Fruit fly (Drosophila melanogaster) whole organism, embryonic: ENCODE data around the gene CG7065.
A peak's percentile ranks its signal among the peaks of the same experiment; 100 is the strongest.

Experiments used
- Adf1 ChIP-seq: fragments of 200-800 bp; sonication (Bioruptor generic); IDR thresholded peaks from 2 replicates; pipeline ENCODE4 v1.3.6; 2022; ENCODE audit warnings: missing biosample characterization, missing genetic modification characterization
- Atf3 ChIP-seq: fragments of 200-800 bp; sonication (Bioruptor generic); optimal IDR thresholded peaks from 3 replicates; lab custom pipeline; 2016; ENCODE audit warnings: missing biosample characterization, missing genetic modification characterization
- Awh ChIP-seq: fragments of 200-800 bp; sonication (Bioruptor generic); IDR thresholded peaks from 2 replicates; pipeline ENCODE4, ENCODE4 v1.3.6; 2022; ENCODE audit warnings: missing biosample characterization, missing genetic modification characterization
- CG11560 ChIP-seq: fragments of 200-800 bp; sonication (Bioruptor generic); IDR thresholded peaks from 3 replicates; pipeline ENCODE4 v1.3.6; 2022; ENCODE audit warnings: missing biosample characterization, missing genetic modification characterization
- CG12155 ChIP-seq: fragments of 200-800 bp; sonication (Bioruptor generic); optimal IDR thresholded peaks from 3 replicates; lab custom pipeline; 2016; ENCODE audit warnings: missing biosample characterization, missing genetic modification characterization
- CG14050 ChIP-seq: fragments of 200-800 bp; sonication (Bioruptor generic); IDR thresholded peaks from 3 replicates; pipeline ENCODE4 v1.3.6; 2022; ENCODE audit warnings: missing biosample characterization, missing genetic modification characterization
- CG15011 ChIP-seq: fragments of 200-800 bp; sonication (Bioruptor generic); optimal IDR thresholded peaks from 3 replicates; lab custom pipeline; 2018; ENCODE audit warnings: missing biosample characterization, mild to moderate bottlenecking, missing genetic modification characterization
- CG15269 ChIP-seq: fragments of 200-800 bp; sonication (Bioruptor generic); optimal IDR thresholded peaks from 2 replicates; lab custom pipeline; 2018; ENCODE audit warnings: missing biosample characterization, mild to moderate bottlenecking, missing genetic modification characterization, moderate library complexity
- CG15696 ChIP-seq: fragments of 200-800 bp; sonication (Bioruptor generic); optimal IDR thresholded peaks from 2 replicates; lab custom pipeline; 2019; ENCODE audit warnings: missing biosample characterization, mild to moderate bottlenecking, missing genetic modification characterization, moderate library complexity
- CG17802 ChIP-seq: fragments of 200-800 bp; sonication (Bioruptor generic); optimal IDR thresholded peaks from 2 replicates; lab custom pipeline; 2018; ENCODE audit warnings: missing biosample characterization, mild to moderate bottlenecking, missing genetic modification characterization, moderate library complexity
- CG3065 ChIP-seq: fragments of 200-800 bp; sonication (Bioruptor generic); optimal IDR thresholded peaks from 2 replicates; lab custom pipeline; 2016; ENCODE audit warnings: missing biosample characterization, missing genetic modification characterization
- CG32772 ChIP-seq: fragments of 200-800 bp; sonication (Bioruptor generic); IDR thresholded peaks from 2 replicates; pipeline ENCODE4 v1.3.6; 2022; ENCODE audit warnings: missing biosample characterization, missing genetic modification characterization
- CG3281 ChIP-seq: fragments of 200-800 bp; sonication (Bioruptor generic); optimal IDR thresholded peaks from 3 replicates; lab custom pipeline; 2017; ENCODE audit warnings: missing biosample characterization, mild to moderate bottlenecking, missing genetic modification characterization
- CG3726 ChIP-seq: fragments of 200-800 bp; sonication (Bioruptor generic); IDR thresholded peaks from 3 replicates; pipeline ENCODE4, ENCODE4 v1.3.6; 2022; ENCODE audit warnings: missing biosample characterization, missing genetic modification characterization
- CG3838 ChIP-seq: fragments of 200-800 bp; sonication (Bioruptor generic); optimal IDR thresholded peaks from 3 replicates; lab custom pipeline; 2016; ENCODE audit warnings: missing biosample characterization, missing genetic modification characterization
- CG4707 ChIP-seq: fragments of 200-800 bp; sonication (Bioruptor generic); optimal IDR thresholded peaks from 2 replicates; lab custom pipeline; 2018; ENCODE audit warnings: missing biosample characterization, mild to moderate bottlenecking, missing genetic modification characterization, moderate library complexity
- CG5245 ChIP-seq: fragments of 200-800 bp; sonication (Bioruptor generic); optimal IDR thresholded peaks from 3 replicates; lab custom pipeline; 2016; ENCODE audit warnings: missing biosample characterization, missing genetic modification characterization
- CG6683 ChIP-seq: fragments of 200-800 bp; sonication (Bioruptor generic); optimal IDR thresholded peaks from 2 replicates; lab custom pipeline; 2017; ENCODE audit warnings: missing biosample characterization, mild to moderate bottlenecking, missing genetic modification characterization, missing genetic modification reagents
- CG7928 ChIP-seq: fragments of 200-800 bp; sonication (Bioruptor generic); optimal IDR thresholded peaks from 2 replicates; lab custom pipeline; 2017; ENCODE audit warnings: missing biosample characterization, mild to moderate bottlenecking, missing genetic modification characterization
- CG7963 ChIP-seq: fragments of 200-800 bp; sonication (Bioruptor generic); IDR thresholded peaks from 3 replicates; pipeline ENCODE4 v1.3.6; 2022; ENCODE audit warnings: missing biosample characterization, missing genetic modification characterization; ENCODE audit not compliant: partially characterized antibody
- CG7987 ChIP-seq: fragments of 200-800 bp; sonication (Bioruptor generic); optimal IDR thresholded peaks from 2 replicates; lab custom pipeline; 2018; ENCODE audit warnings: missing biosample characterization, mild to moderate bottlenecking, missing genetic modification characterization, moderate library complexity
- CG9932 ChIP-seq: fragments of 200-800 bp; sonication (Bioruptor generic); IDR thresholded peaks from 2 replicates; pipeline ENCODE4 v1.3.6; 2022; ENCODE audit warnings: missing biosample characterization, missing genetic modification characterization
- HLH54F ChIP-seq: fragments of 200-800 bp; sonication (Bioruptor generic); optimal IDR thresholded peaks from 3 replicates; lab custom pipeline; 2016; ENCODE audit warnings: missing biosample characterization, missing genetic modification characterization
- Med ChIP-seq: fragments of 200-800 bp; sonication (Bioruptor generic); peaks from one replicate; lab custom pipeline; 2016; ENCODE audit warnings: missing biosample characterization, missing genetic modification characterization, mild to moderate bottlenecking, inconsistent platforms, moderate library complexity
- Scr ChIP-seq: fragments of 200-800 bp; sonication (Bioruptor generic); IDR thresholded peaks from 2 replicates; pipeline ENCODE4 v1.3.6; 2022; ENCODE audit warnings: missing biosample characterization, missing genetic modification characterization; ENCODE audit not compliant: partially characterized antibody
- Sry-β ChIP-seq: fragments of 200-800 bp; sonication (Bioruptor generic); optimal IDR thresholded peaks from 2 replicates; lab custom pipeline; 2018; ENCODE audit warnings: missing biosample characterization, mild to moderate bottlenecking, missing genetic modification characterization, moderate library complexity
- Stat92E ChIP-seq, 3 experiments: fragments of >200 bp in 2 of 3; fragments of 200-800 bp in 1 of 3; sonication (Bioruptor generic) in 1 of 3; optimal IDR thresholded peaks; 2 replicates each; lab custom pipeline; 2017 to 2019; ENCODE audit warnings: missing biosample characterization in 3 of 3, missing genetic modification characterization in 3 of 3, mild to moderate bottlenecking in 1 of 3, moderate library complexity in 1 of 3
- Taf1 ChIP-seq: fragments of 200-800 bp; sonication (Bioruptor generic); IDR thresholded peaks from 2 replicates; pipeline ENCODE4 v1.3.6; 2022; ENCODE audit warnings: missing biosample characterization, missing genetic modification characterization
- Trl ChIP-seq, 3 experiments: fragments of >200 bp in 2 of 3; fragments of 200-800 bp in 1 of 3; sonication (Bioruptor generic) in 1 of 3; optimal IDR thresholded peaks; 2 replicates in 1 of 3; 3 replicates in 2 of 3; lab custom pipeline; 2016 to 2017; ENCODE audit warnings: missing biosample characterization in 1 of 3, missing genetic modification characterization in 1 of 3
- amos ChIP-seq: fragments of 200-800 bp; sonication (Bioruptor generic); IDR thresholded peaks from 2 replicates; pipeline ENCODE4 v1.3.6; 2022; ENCODE audit warnings: missing biosample characterization, missing genetic modification characterization; ENCODE audit not compliant: partially characterized antibody
- az2 ChIP-seq: fragments of 200-800 bp; sonication (Bioruptor generic); optimal IDR thresholded peaks from 3 replicates; lab custom pipeline; 2016; ENCODE audit warnings: missing biosample characterization, missing genetic modification characterization
- chm ChIP-seq: fragments of 200-800 bp; sonication (Bioruptor generic); IDR thresholded peaks from 2 replicates; pipeline ENCODE4 v1.3.6; 2022; ENCODE audit warnings: missing biosample characterization, missing genetic modification characterization
- corto ChIP-seq: fragments of 200-800 bp; sonication (Bioruptor generic); optimal IDR thresholded peaks from 2 replicates; lab custom pipeline; 2016; ENCODE audit warnings: missing biosample characterization, mild to moderate bottlenecking, missing genetic modification characterization, moderate library complexity
- dati ChIP-seq: fragments of 200-800 bp; sonication (Bioruptor generic); IDR thresholded peaks from 2 replicates; pipeline ENCODE4 v1.3.6; 2022; ENCODE audit warnings: missing biosample characterization, missing genetic modification characterization
- disco-r ChIP-seq: fragments of 200-800 bp; sonication (Bioruptor generic); optimal IDR thresholded peaks from 2 replicates; lab custom pipeline; 2016; ENCODE audit warnings: missing biosample characterization, missing genetic modification characterization
- eve ChIP-seq, 2 experiments: fragments of >200 bp; optimal IDR thresholded peaks; 2 replicates each; lab custom pipeline; 2017; ENCODE audit warnings: missing biosample characterization in 2 of 2, missing genetic modification characterization in 2 of 2
- ftz-f1 ChIP-seq: fragments of 200-800 bp; sonication (Bioruptor generic); optimal IDR thresholded peaks from 2 replicates; lab custom pipeline; 2016; ENCODE audit warnings: missing biosample characterization, missing genetic modification characterization
- gsb-n ChIP-seq: fragments of 200-800 bp; sonication (Bioruptor generic); optimal IDR thresholded peaks from 3 replicates; lab custom pipeline; 2018; ENCODE audit warnings: missing biosample characterization, mild to moderate bottlenecking, missing genetic modification characterization
- inv ChIP-seq: fragments of 200-800 bp; sonication (Bioruptor generic); IDR thresholded peaks from 2 replicates; pipeline ENCODE4 v1.3.6; 2022; ENCODE audit warnings: missing biosample characterization, missing genetic modification characterization; ENCODE audit not compliant: partially characterized antibody
- lbe ChIP-seq: fragments of 200-800 bp; sonication (Bioruptor generic); optimal IDR thresholded peaks from 2 replicates; lab custom pipeline; 2016; ENCODE audit warnings: missing biosample characterization, mild to moderate bottlenecking, missing genetic modification characterization
- lilli ChIP-seq: fragments of 200-800 bp; sonication (Bioruptor generic); optimal IDR thresholded peaks from 3 replicates; lab custom pipeline; 2016; ENCODE audit warnings: missing biosample characterization, missing genetic modification characterization
- oc ChIP-seq: fragments of 200-800 bp; sonication (Bioruptor generic); optimal IDR thresholded peaks from 2 replicates; lab custom pipeline; 2018; ENCODE audit warnings: missing biosample characterization, mild to moderate bottlenecking, missing genetic modification characterization, moderate library complexity
- pho ChIP-seq: fragments of 200-800 bp; sonication (Bioruptor generic); optimal IDR thresholded peaks from 2 replicates; lab custom pipeline; 2016; ENCODE audit warnings: missing biosample characterization, missing genetic modification characterization
- schlank ChIP-seq: fragments of 200-800 bp; sonication (Bioruptor generic); optimal IDR thresholded peaks from 2 replicates; lab custom pipeline; 2018; ENCODE audit warnings: missing biosample characterization, mild to moderate bottlenecking, missing genetic modification characterization
- sd ChIP-seq: fragments of 200-800 bp; sonication (Bioruptor generic); optimal IDR thresholded peaks from 3 replicates; lab custom pipeline; 2018; ENCODE audit warnings: missing biosample characterization, mild to moderate bottlenecking, missing genetic modification characterization, moderate library complexity
- slou ChIP-seq: fragments of 200-800 bp; sonication (Bioruptor generic); optimal IDR thresholded peaks from 3 replicates; lab custom pipeline; 2016; ENCODE audit warnings: missing biosample characterization, missing genetic modification characterization
- sob ChIP-seq: fragments of 200-800 bp; sonication (Bioruptor generic); IDR thresholded peaks from 2 replicates; pipeline ENCODE4 v1.3.6; 2022; ENCODE audit warnings: missing biosample characterization, missing genetic modification characterization
- tx ChIP-seq: fragments of 200-800 bp; sonication (Bioruptor generic); optimal IDR thresholded peaks from 2 replicates; lab custom pipeline; 2016; ENCODE audit warnings: missing biosample characterization, missing genetic modification characterization
- vfl ChIP-seq: fragments of 200-800 bp; sonication (Bioruptor generic); optimal IDR thresholded peaks from 2 replicates; lab custom pipeline; 2016; ENCODE audit warnings: missing biosample characterization, missing genetic modification characterization

CG7065 gene

dm6 chrX:9109072-9109844, 33.0 kb upstream of the CG7065 start (continued):
- no peak for TF ChIP-seq Sry-β (GFP tag; lab: Kevin White, UChicago)
- no peak for TF ChIP-seq CG3065 (GFP tag; lab: Kevin White, UChicago)
- peak; percentile 38; the same call in 1 of the 2 replicates for TF ChIP-seq sob (GFP tag; lab: Robert Waterston, UW)
- peak; percentile 40 for TF ChIP-seq gsb-n (tag; lab: Kevin White, UChicago)
- TF ChIP-seq Adf1 = no peak
- no peak for TF ChIP-seq schlank (tag; lab: Kevin White, UChicago)
- TF ChIP-seq az2 (GFP tag; lab: Kevin White, UChicago) = peak; percentile 49
- TF ChIP-seq CG7987 (GFP tag; lab: Kevin White, UChicago) = no peak
- no peak for TF ChIP-seq disco-r (GFP tag; lab: Kevin White, UChicago)
- peak; percentile 27 for TF ChIP-seq Atf3 (GFP tag; lab: Kevin White, UChicago)
- no peak for TF ChIP-seq lbe (GFP tag; lab: Kevin White, UChicago)
- no peak for TF ChIP-seq Trl (optimal IDR thresholded peaks at IDR 0.05; lab: Kevin White, UChicago)
- peak; percentile 9 for TF ChIP-seq Trl (GFP tag; optimal IDR thresholded peaks at IDR 0.05; lab: Kevin White, UChicago)
- TF ChIP-seq CG32772 (GFP tag; lab: Robert Waterston, UW) = no peak
- no peak for TF ChIP-seq CG11560 (tag; lab: Robert Waterston, UW)
- peak; percentile 44; the same call in 1 of the 2 replicates for TF ChIP-seq Awh
- TF ChIP-seq CG6683 = no peak
- TF ChIP-seq CG12155 (GFP tag; lab: Kevin White, UChicago) = peak; percentile 38
- TF ChIP-seq chm = 0 out of 2 replicates have a peak, but pooled peaks have one; percentile 14
- TF ChIP-seq CG7928 (GFP tag; lab: Kevin White, UChicago) = no peak
- peak; percentile 53 for TF ChIP-seq tx (GFP tag; lab: Kevin White, UChicago)
- TF ChIP-seq CG15011 (GFP tag; lab: Kevin White, UChicago) = no peak
- TF ChIP-seq CG5245 (GFP tag; lab: Kevin White, UChicago) = no peak
- no peak for TF ChIP-seq sd (tag; lab: Kevin White, UChicago)
- no peak for TF ChIP-seq CG3838 (GFP tag; lab: Kevin White, UChicago)
- no peak for TF ChIP-seq CG14050 (GFP tag; lab: Robert Waterston, UW)
- peak; percentile 58 for TF ChIP-seq CG9932
- TF ChIP-seq HLH54F (GFP tag; lab: Kevin White, UChicago) = peak; percentile 55
- TF ChIP-seq Med (GFP tag; lab: Kevin White, UChicago) = peak; percentile 89
- no peak for TF ChIP-seq ftz-f1 (GFP tag; lab: Kevin White, UChicago)
- no peak for TF ChIP-seq corto
- peak; percentile 35 for TF ChIP-seq CG15696 (tag; lab: Kevin White, UChicago)
- no peak for TF ChIP-seq vfl (GFP tag; lab: Kevin White, UChicago)
- TF ChIP-seq CG7963 (GFP tag; lab: Robert Waterston, UW) = no peak
- no peak for TF ChIP-seq Scr (GFP tag; lab: Robert Waterston, UW)
- peak; percentile 28 for TF ChIP-seq CG3281 (GFP tag; lab: Kevin White, UChicago)
- peak; percentile 36 for TF ChIP-seq CG4707 (GFP tag; lab: Kevin White, UChicago)
- peak; percentile 38; the same call in 1 of the 2 replicates for TF ChIP-seq inv
- no peak for TF ChIP-seq slou (GFP tag; lab: Kevin White, UChicago)
- TF ChIP-seq Taf1 (GFP tag; lab: Robert Waterston, UW) = no peak; the same call in 1 of the 2 replicates
- no peak for TF ChIP-seq eve (GFP tag; optimal IDR thresholded peaks at IDR 0.05; lab: Kevin White, UChicago)
- no peak for TF ChIP-seq amos (GFP tag; lab: Robert Waterston, UW)
- no peak for TF ChIP-seq dati
- peak; percentile 43 for TF ChIP-seq pho (GFP tag; lab: Kevin White, UChicago)
- no peak for TF ChIP-seq CG15269 (tag; lab: Kevin White, UChicago)
- TF ChIP-seq oc (tag; lab: Kevin White, UChicago) = no peak
- TF ChIP-seq CG17802 (tag; lab: Kevin White, UChicago) = peak; percentile 30
- peak; percentile 59 for TF ChIP-seq lilli (GFP tag; lab: Kevin White, UChicago)
- TF ChIP-seq Stat92E (GFP tag; optimal IDR thresholded peaks at IDR 0.05; lab: Kevin White, UChicago) = no peak
- no peak for TF ChIP-seq CG3726 (GFP tag; lab: Robert Waterston, UW)
